Worm (Caenorhabditis elegans): Measurements from ENCODE around the gene mnat-1.

- TF ChIP-seq unc-62 (GFP tag; optimal IDR thresholded peaks at IDR 0.05) (no peak), zip-8 (tag; optimal IDR thresholded peaks at IDR 0.05) (no peak), ces-1 (GFP tag; optimal IDR thresholded peaks at IDR 0.05) (no peak), drap-1 (GFP tag; optimal IDR thresholded peaks at IDR 0.05) (no peak), blmp-1 (tag; optimal IDR thresholded peaks at IDR 0.05) (no peak), tbx-8 (GFP tag; optimal IDR thresholded peaks at IDR 0.05) (no peak), lin-13 (tag; optimal IDR thresholded peaks at IDR 0.05) (no peak), nhr-28 (tag; optimal IDR thresholded peaks at IDR 0.05) (no peak), sem-2 (GFP tag; optimal IDR thresholded peaks at IDR 0.05) (no peak), nhr-76 (tag; optimal IDR thresholded peaks at IDR 0.05) (no peak), bed-3 (GFP tag; optimal IDR thresholded peaks at IDR 0.05) (no peak), pha-4 (tag; optimal IDR thresholded peaks at IDR 0.05) (no peak)
Observed at ce11 chrII:2436757-2437156, 41.7 kb downstream of the mnat-1 start.
